Worm (Caenorhabditis elegans): ENCODE results near the gene emb-1.

Gene emb-1

DNA sequence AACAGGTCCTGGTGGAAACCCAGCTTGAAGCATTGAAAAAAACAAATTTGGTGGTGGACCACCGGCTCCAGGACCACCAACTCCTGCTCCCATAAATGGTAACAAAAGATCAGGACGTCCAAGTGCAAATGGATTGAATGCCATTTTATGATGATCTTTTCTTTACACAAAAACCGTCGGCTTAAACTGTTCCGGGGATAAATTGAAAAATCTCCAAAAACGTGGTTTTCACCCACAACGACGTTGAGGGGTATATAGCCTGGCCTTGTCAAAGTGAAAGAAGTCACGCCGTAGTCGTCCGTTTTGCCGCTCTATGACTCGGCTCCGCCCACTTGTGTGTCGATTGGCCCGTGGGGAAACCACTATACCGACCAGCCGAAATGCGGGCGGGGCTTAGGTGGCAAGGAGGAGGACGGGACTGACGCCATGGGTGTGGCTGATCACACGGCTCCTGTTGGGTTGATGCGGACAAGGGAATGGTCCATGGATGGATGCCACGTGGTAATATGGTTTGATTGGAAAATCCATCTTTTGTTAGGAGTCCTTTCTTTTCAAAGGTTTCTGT is 37.1 kb upstream of the emb-1 start, which contains the start of gene tbx-2:
Gene tbx-2 (minus strand): TSS at position 264 of the 565 bp plus-strand sequence.
- no peak for TF ChIP-seq ceh-43 (GFP tag; optimal IDR thresholded peaks at IDR 0.05)
- TF ChIP-seq blmp-1 (tag; optimal IDR thresholded peaks at IDR 0.05): no peak
- no peak for TF ChIP-seq nhr-12 (tag; optimal IDR thresholded peaks at IDR 0.05)
- TF ChIP-seq nhr-76 (tag; optimal IDR thresholded peaks at IDR 0.05): no peak
- TF ChIP-seq ztf-11 (tag; optimal IDR thresholded peaks at IDR 0.05): no peak
- peak; percentile 55 for TF ChIP-seq lsy-2 (tag; optimal IDR thresholded peaks at IDR 0.05)
- no peak for TF ChIP-seq hlh-1 (tag; optimal IDR thresholded peaks at IDR 0.05)
- TF ChIP-seq nhr-2 (tag; optimal IDR thresholded peaks at IDR 0.05): no peak
- no peak for TF ChIP-seq unc-39 (tag; optimal IDR thresholded peaks at IDR 0.05)
- no peak for TF ChIP-seq zip-8 (tag; optimal IDR thresholded peaks at IDR 0.05)
- peak; percentile 6 for TF ChIP-seq unc-120 (tag; optimal IDR thresholded peaks at IDR 0.05; ENCODE audit: poor library complexity, severe bottlenecking)

DNA sequence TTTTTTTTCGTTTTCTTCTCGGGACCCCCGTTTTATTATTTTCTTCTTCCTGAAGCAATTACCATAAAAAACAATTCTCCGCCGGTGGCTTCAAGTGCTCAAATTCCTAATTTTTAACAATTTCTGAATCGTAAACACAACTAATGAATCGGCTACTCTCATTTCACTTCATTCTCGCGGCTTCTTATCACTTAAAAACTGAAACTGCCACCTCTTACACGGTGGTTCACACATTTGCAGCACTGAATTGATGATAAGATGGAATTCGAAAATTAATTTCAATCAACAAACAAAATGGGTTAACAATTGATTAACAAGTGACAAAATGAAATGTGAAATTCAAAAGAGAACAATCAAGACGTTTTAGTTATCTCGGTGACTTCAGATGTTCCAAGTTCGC is 36.1 kb upstream of the emb-1 start:
- no peak for TF ChIP-seq lin-32 (GFP tag; optimal IDR thresholded peaks at IDR 0.05)
- TF ChIP-seq sem-2 (GFP tag; optimal IDR thresholded peaks at IDR 0.05): no peak
- no peak for TF ChIP-seq nhr-12 (tag; optimal IDR thresholded peaks at IDR 0.05)
- no peak for TF ChIP-seq M03D4.4 (tag; optimal IDR thresholded peaks at IDR 0.05)
- no peak for TF ChIP-seq flh-1 (GFP tag; optimal IDR thresholded peaks at IDR 0.05)
- no peak for TF ChIP-seq sptf-1 (tag; optimal IDR thresholded peaks at IDR 0.05)
- no peak for TF ChIP-seq ceh-39 (tag; optimal IDR thresholded peaks at IDR 0.05)
- TF ChIP-seq lin-13 (tag; optimal IDR thresholded peaks at IDR 0.05): no peak
- no peak for TF ChIP-seq elt-1 (tag; optimal IDR thresholded peaks at IDR 0.05; ENCODE audit: borderline replicate concordance, insufficient read depth)
- no peak for TF ChIP-seq ces-1 (GFP tag; optimal IDR thresholded peaks at IDR 0.05)
- no peak for TF ChIP-seq mab-5 (tag; optimal IDR thresholded peaks at IDR 0.05)
- no peak for TF ChIP-seq mep-1 (tag; optimal IDR thresholded peaks at IDR 0.05)
- no peak for TF ChIP-seq ztf-11 (tag; optimal IDR thresholded peaks at IDR 0.05)
- no peak for TF ChIP-seq zip-8 (tag; optimal IDR thresholded peaks at IDR 0.05)
- TF ChIP-seq snpc-4 (tag; optimal IDR thresholded peaks at IDR 0.05): no peak
- TF ChIP-seq ceh-83 (GFP tag; optimal IDR thresholded peaks at IDR 0.05): no peak
- TF ChIP-seq blmp-1 (tag; optimal IDR thresholded peaks at IDR 0.05): no peak
- no peak for TF ChIP-seq hlh-1 (tag; optimal IDR thresholded peaks at IDR 0.05)
- TF ChIP-seq tbx-8 (GFP tag; optimal IDR thresholded peaks at IDR 0.05): no peak
- no peak for TF ChIP-seq pha-4 (tag; optimal IDR thresholded peaks at IDR 0.05)

ce11 chrIII:5137685-5138084 is 35.6 kb upstream of the emb-1 start:
- no peak for TF ChIP-seq nhr-12 (tag; optimal IDR thresholded peaks at IDR 0.05)
- no peak for TF ChIP-seq nhr-28 (tag; optimal IDR thresholded peaks at IDR 0.05)
- no peak for TF ChIP-seq sptf-1 (tag; optimal IDR thresholded peaks at IDR 0.05)
- no peak for TF ChIP-seq blmp-1 (tag; optimal IDR thresholded peaks at IDR 0.05)
- no peak for TF ChIP-seq lin-13 (tag; optimal IDR thresholded peaks at IDR 0.05)
- TF ChIP-seq ceh-83 (GFP tag; optimal IDR thresholded peaks at IDR 0.05): no peak
- no peak for TF ChIP-seq ceh-39 (tag; optimal IDR thresholded peaks at IDR 0.05)
- no peak for TF ChIP-seq hlh-1 (tag; optimal IDR thresholded peaks at IDR 0.05)
- no peak for TF ChIP-seq tbx-8 (GFP tag; optimal IDR thresholded peaks at IDR 0.05)

DNA sequence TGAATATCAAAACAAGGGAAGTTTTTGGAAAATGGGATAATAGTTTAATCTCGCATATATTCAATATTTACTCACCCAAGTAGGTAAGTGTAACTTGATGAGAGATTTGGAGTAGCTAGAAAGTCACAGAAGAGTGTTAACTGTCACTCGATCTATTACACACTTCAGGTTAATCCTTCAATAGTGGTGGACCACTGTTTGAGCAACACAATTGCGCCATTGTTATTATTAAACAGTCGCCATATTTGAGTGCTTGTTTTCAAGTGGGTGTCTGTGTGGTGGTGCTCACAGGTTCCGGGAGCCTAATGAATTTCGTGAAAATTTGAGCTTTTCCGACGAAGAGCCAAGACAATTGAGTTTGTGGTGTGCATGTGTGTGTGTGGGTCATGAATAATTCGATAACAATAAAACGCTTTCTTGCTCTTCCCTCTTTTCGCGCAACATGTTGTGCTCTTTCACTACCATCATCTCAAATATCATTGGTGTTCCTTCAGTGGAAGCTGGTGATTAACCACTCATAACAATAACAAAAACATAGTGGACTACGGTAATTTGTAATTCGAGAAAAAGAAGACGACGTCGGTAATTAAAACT is 34.2 kb upstream of the emb-1 start:
- TF ChIP-seq ces-1 (GFP tag; optimal IDR thresholded peaks at IDR 0.05) (peak; percentile 89), nhr-2 (tag; optimal IDR thresholded peaks at IDR 0.05) (peak; percentile 52), zip-8 (tag; optimal IDR thresholded peaks at IDR 0.05) (no peak)

DNA sequence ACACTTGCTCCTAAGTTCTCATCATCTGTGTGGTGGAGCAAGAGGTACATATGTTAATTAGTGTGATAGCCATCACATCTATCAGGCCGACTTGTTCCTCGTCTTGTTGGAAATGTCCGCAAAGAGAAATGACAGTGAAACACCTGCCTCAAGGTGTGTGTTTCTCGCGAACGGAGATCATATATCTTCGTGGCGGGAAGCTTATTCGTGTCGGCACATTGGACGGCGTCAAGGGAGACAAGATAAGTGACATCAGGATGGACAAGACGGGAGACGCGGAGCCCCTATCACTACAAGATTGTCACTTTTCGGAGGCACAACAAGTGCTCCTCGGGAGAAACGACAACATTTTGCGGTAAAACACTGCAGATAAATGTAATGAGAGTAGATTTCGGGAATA is 33.5 kb upstream of the emb-1 start:
- TF ChIP-seq hlh-1 (tag; optimal IDR thresholded peaks at IDR 0.05) (peak; percentile 66), unc-62 (GFP tag; optimal IDR thresholded peaks at IDR 0.05) (peak; percentile 80), sptf-1 (tag; optimal IDR thresholded peaks at IDR 0.05) (no peak), unc-120 (tag; optimal IDR thresholded peaks at IDR 0.05; ENCODE audit: poor library complexity, severe bottlenecking) (peak; percentile 20)

ce11 chrIII:5140559-5140958 is 32.7 kb upstream of the emb-1 start:
- TF ChIP-seq unc-62 (GFP tag; optimal IDR thresholded peaks at IDR 0.05): peak; percentile 49
- TF ChIP-seq ceh-39 (tag; optimal IDR thresholded peaks at IDR 0.05): no peak
- peak; percentile 66 for TF ChIP-seq hlh-1 (tag; optimal IDR thresholded peaks at IDR 0.05)
